Fruit fly (Drosophila melanogaster): ENCODE data around the gene CalpC.

CalpC gene

dm6 chrX:16277878-16278506 lies 47.6 kb upstream of the CalpC start, which contains the start of gene eas (continued):
- no peak for TF ChIP-seq Hey (tag; optimal IDR thresholded peaks at IDR 0.05)
- no peak for TF ChIP-seq CG4282 (GFP tag; optimal IDR thresholded peaks at IDR 0.05)
- TF ChIP-seq CG7928 (GFP tag; optimal IDR thresholded peaks at IDR 0.05) = no peak
- TF ChIP-seq CG13287 (GFP tag; IDR thresholded peaks at IDR 0.05; ENCODE audit: partially characterized antibody) = peak; percentile 79
- no peak for TF ChIP-seq CkIIα-i1 (GFP tag; IDR thresholded peaks at IDR 0.05)
- no peak for TF ChIP-seq gem (tag; optimal IDR thresholded peaks at IDR 0.05)
- TF ChIP-seq Jarid2 (GFP tag; optimal IDR thresholded peaks at IDR 0.05) = peak; percentile 21
- peak; percentile 27 for TF ChIP-seq Xbp1 (GFP tag; optimal IDR thresholded peaks at IDR 0.05)
- TF ChIP-seq Lhr (GFP tag; optimal IDR thresholded peaks at IDR 0.05) = peak; percentile 63
- TF ChIP-seq CG17186 (GFP tag; optimal IDR thresholded peaks at IDR 0.05) = peak; percentile 81

- TF ChIP-seq CG2712 (tag; optimal IDR thresholded peaks at IDR 0.05) (peak; percentile 93), CG15011 (GFP tag; optimal IDR thresholded peaks at IDR 0.05) (peak; percentile 76), CG12659 (GFP tag; optimal IDR thresholded peaks at IDR 0.05) (peak; percentile 60), sima (GFP tag; optimal IDR thresholded peaks at IDR 0.05) (no peak), otp (GFP tag; IDR thresholded peaks at IDR 0.05) (peak; percentile 84; the same call in 2 of the 3 replicates), nom (GFP tag; optimal IDR thresholded peaks at IDR 0.05) (peak; percentile 94), Hmr (GFP tag; optimal IDR thresholded peaks at IDR 0.05) (peak; percentile 83), Usf (GFP tag; optimal IDR thresholded peaks at IDR 0.05) (peak; percentile 71), CG2129 (GFP tag; IDR thresholded peaks at IDR 0.05; ENCODE audit: partially characterized antibody) (no peak), exex (tag; optimal IDR thresholded peaks at IDR 0.05) (peak; percentile 34), ind (GFP tag; optimal IDR thresholded peaks at IDR 0.05) (peak; percentile 66), Doc2 (GFP tag; IDR thresholded peaks at IDR 0.05) (no peak), Abd-B (GFP tag; optimal IDR thresholded peaks at IDR 0.05) (peak; percentile 59), zfh1 (GFP tag; IDR thresholded peaks at IDR 0.05) (peak; percentile 84), fd96Cb (tag; optimal IDR thresholded peaks at IDR 0.05) (peak; percentile 80), CG14965 (GFP tag; optimal IDR thresholded peaks at IDR 0.05; ENCODE audit: borderline replicate concordance) (no peak), mld (GFP tag; IDR thresholded peaks at IDR 0.05; ENCODE audit: partially characterized antibody) (no peak), CG6791 (GFP tag; IDR thresholded peaks at IDR 0.05; ENCODE audit: partially characterized antibody) (no peak), kah (GFP tag; optimal IDR thresholded peaks at IDR 0.05) (peak; percentile 76), lbe (GFP tag; optimal IDR thresholded peaks at IDR 0.05) (peak; percentile 53), NC2β (GFP tag; optimal IDR thresholded peaks at IDR 0.05) (peak; percentile 42), Lhr (GFP tag; optimal IDR thresholded peaks at IDR 0.05) (peak; percentile 70), CG1792 (GFP tag; optimal IDR thresholded peaks at IDR 0.05) (no peak), rib (GFP tag; IDR thresholded peaks at IDR 0.05) (0 out of 2 replicates have a peak, but pooled peaks have one; percentile 9), CG8089 (GFP tag; optimal IDR thresholded peaks at IDR 0.05) (peak; percentile 16), CG12236 (GFP tag; optimal IDR thresholded peaks at IDR 0.05) (peak; percentile 29), Dref (GFP tag; IDR thresholded peaks at IDR 0.05) (no peak), CG18599 (GFP tag; optimal IDR thresholded peaks at IDR 0.05) (peak; percentile 89), CG4820 (GFP tag; optimal IDR thresholded peaks at IDR 0.05) (peak; percentile 71), CG6254 (GFP tag; optimal IDR thresholded peaks at IDR 0.05) (peak; percentile 93), luna (GFP tag; optimal IDR thresholded peaks at IDR 0.05) (no peak), CG4617 (GFP tag; optimal IDR thresholded peaks at IDR 0.05; ENCODE audit: borderline replicate concordance) (peak; percentile 9), D19B (GFP tag; optimal IDR thresholded peaks at IDR 0.05) (peak; percentile 35), unpg (GFP tag; optimal IDR thresholded peaks at IDR 0.05) (peak; percentile 89), CG14710 (tag; optimal IDR thresholded peaks at IDR 0.05) (peak; percentile 91), chinmo (GFP tag; IDR thresholded peaks at IDR 0.05; ENCODE audit: partially characterized antibody) (no peak), Xrp1 (GFP tag; IDR thresholded peaks at IDR 0.05) (peak; percentile 94), jing (GFP tag; optimal IDR thresholded peaks at IDR 0.05) (peak; percentile 69), Xbp1 (GFP tag; optimal IDR thresholded peaks at IDR 0.05) (peak; percentile 76)
These were observed 46.8 kb upstream of the CalpC start for dm6 chrX:16278783-16279182.
